Worm (Caenorhabditis elegans) whole organism, young adult: ENCODE data around the gene zer-1.

Experiments
- ama-1 ChIP-seq, 3 experiments: fragments of 150-350 bp in 1 of 3; sonication (generic microtip) in 2 of 3; optimal IDR thresholded peaks; 2 replicates each; lab custom pipeline; 2014 to 2018; ENCODE audit warnings: missing biosample characterization in 2 of 3, missing genetic modification characterization in 2 of 3, missing genetic modification reagents in 2 of 3
- snpc-4 ChIP-seq, 5 experiments: fragments of 150-350 bp in 1 of 5; sonication (generic microtip) in 4 of 5; optimal IDR thresholded peaks; 2 replicates each; lab custom pipeline; 2014 to 2018; ENCODE audit warnings: missing genetic modification characterization in 5 of 5, missing biosample characterization in 3 of 5, antibody characterized with exemption in 2 of 5, mild to moderate bottlenecking in 2 of 5, missing compliant biosample characterization in 2 of 5, missing genotype in 2 of 5, moderate library complexity in 2 of 5, missing genetic modification reagents in 1 of 5

DNA sequence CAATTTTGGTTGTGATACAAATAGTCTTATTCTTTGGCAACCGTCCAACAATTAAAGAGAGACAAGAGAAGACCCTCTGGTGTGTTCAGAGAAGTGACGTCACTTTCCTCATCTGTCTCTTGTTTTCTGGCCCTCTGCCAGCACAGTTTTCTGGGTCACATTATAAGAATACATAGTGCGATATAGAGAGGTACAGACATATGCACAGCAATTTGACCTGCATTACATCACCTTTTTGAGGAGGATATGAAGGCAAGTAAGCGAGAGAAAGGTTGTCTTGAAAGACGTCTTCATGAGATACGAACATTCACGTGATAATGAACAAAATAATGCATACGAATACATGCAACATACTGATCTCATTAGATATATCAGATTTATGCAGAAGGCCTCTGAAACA is 16.0 kb downstream of the zer-1 start:
- TF ChIP-seq snpc-4 (GFP tag; optimal IDR thresholded peaks at IDR 0.05; lab: Kevin White, UChicago) (no peak), snpc-4 (tag; optimal IDR thresholded peaks at IDR 0.05; lab: Kevin White, UChicago) (no peak), ama-1 (optimal IDR thresholded peaks at IDR 0.05; lab: Kevin White, UChicago) (no peak), ama-1 (GFP tag; optimal IDR thresholded peaks at IDR 0.05; lab: Kevin White, UChicago) (no peak)
